Fruit fly (Drosophila melanogaster) whole organism, embryonic: ENCODE measurements around the gene plx.

ENCODE experiments used
- Bgb ChIP-seq: fragments of 200-800 bp; sonication (Bioruptor generic); IDR thresholded peaks from 2 replicates; pipeline ENCODE4 v1.3.6; 2022; ENCODE audit warnings: missing biosample characterization, missing genetic modification characterization; ENCODE audit not compliant: partially characterized antibody
- CG10543 ChIP-seq: fragments of 200-800 bp; sonication (Bioruptor generic); optimal IDR thresholded peaks from 3 replicates; lab custom pipeline; 2017; ENCODE audit warnings: missing biosample characterization, mild to moderate bottlenecking, missing genetic modification characterization, moderate library complexity
- CG11723 ChIP-seq: fragments of 200-800 bp; sonication (Bioruptor generic); optimal IDR thresholded peaks from 2 replicates; lab custom pipeline; 2017; ENCODE audit warnings: missing biosample characterization, mild to moderate bottlenecking, missing genetic modification characterization
- CG13123 ChIP-seq: fragments of 200-800 bp; sonication (Bioruptor generic); optimal IDR thresholded peaks from 2 replicates; lab custom pipeline; 2016; ENCODE audit warnings: missing biosample characterization, missing genetic modification characterization
- CG13624 ChIP-seq: fragments of 200-800 bp; sonication (Bioruptor generic); optimal IDR thresholded peaks from 2 replicates; lab custom pipeline; 2016; ENCODE audit warnings: missing biosample characterization, missing genetic modification characterization
- CG14860 ChIP-seq: fragments of 200-800 bp; sonication (Bioruptor generic); IDR thresholded peaks from 3 replicates; pipeline ENCODE4 v1.3.6; 2022; ENCODE audit warnings: missing biosample characterization, missing genetic modification characterization; ENCODE audit not compliant: partially characterized antibody
- CG15601 ChIP-seq: fragments of 200-800 bp; sonication (Bioruptor generic); optimal IDR thresholded peaks from 3 replicates; lab custom pipeline; 2019; ENCODE audit warnings: missing biosample characterization, mild to moderate bottlenecking, missing genetic modification characterization, moderate library complexity
- CG16813 ChIP-seq: fragments of 200-800 bp; sonication (Bioruptor generic); IDR thresholded peaks from 3 replicates; pipeline ENCODE4 v1.3.6; 2022; ENCODE audit warnings: missing biosample characterization, missing genetic modification characterization; ENCODE audit not compliant: partially characterized antibody
- CG1792 ChIP-seq: fragments of 200-800 bp; sonication (Bioruptor generic); optimal IDR thresholded peaks from 2 replicates; lab custom pipeline; 2016; ENCODE audit warnings: missing biosample characterization, missing genetic modification characterization
- CG2120 ChIP-seq: fragments of 200-800 bp; sonication (Bioruptor generic); optimal IDR thresholded peaks from 3 replicates; lab custom pipeline; 2016; ENCODE audit warnings: missing biosample characterization, missing genetic modification characterization
- CG32772 ChIP-seq: fragments of 200-800 bp; sonication (Bioruptor generic); IDR thresholded peaks from 2 replicates; pipeline ENCODE4 v1.3.6; 2022; ENCODE audit warnings: missing biosample characterization, missing genetic modification characterization
- CG33557 ChIP-seq: fragments of 200-800 bp; sonication (Bioruptor generic); optimal IDR thresholded peaks from 2 replicates; lab custom pipeline; 2019; ENCODE audit warnings: missing biosample characterization, mild to moderate bottlenecking, missing genetic modification characterization, moderate library complexity
- CG34422 ChIP-seq: fragments of 200-800 bp; sonication (Bioruptor generic); IDR thresholded peaks from 3 replicates; pipeline ENCODE4 v1.3.6; 2022; ENCODE audit warnings: missing biosample characterization, missing genetic modification characterization
- CG3838 ChIP-seq: fragments of 200-800 bp; sonication (Bioruptor generic); optimal IDR thresholded peaks from 3 replicates; lab custom pipeline; 2016; ENCODE audit warnings: missing biosample characterization, missing genetic modification characterization
- CG3847 ChIP-seq: fragments of 200-800 bp; sonication (Bioruptor generic); IDR thresholded peaks from 2 replicates; pipeline ENCODE4 v1.3.6; 2022; ENCODE audit warnings: missing biosample characterization, missing genetic modification characterization
- CG3995 ChIP-seq: fragments of 200-800 bp; sonication (Bioruptor generic); optimal IDR thresholded peaks from 3 replicates; lab custom pipeline; 2016; ENCODE audit warnings: missing biosample characterization, missing genetic modification characterization
- CG42726 ChIP-seq: fragments of 200-800 bp; sonication (Bioruptor generic); IDR thresholded peaks from 2 replicates; pipeline ENCODE4 v1.3.6; 2022; ENCODE audit warnings: missing biosample characterization, missing genetic modification characterization; ENCODE audit not compliant: partially characterized antibody
- CG4282 ChIP-seq: fragments of 200-800 bp; sonication (Bioruptor generic); optimal IDR thresholded peaks from 2 replicates; lab custom pipeline; 2016; ENCODE audit warnings: missing biosample characterization, missing genetic modification characterization
- CG4820 ChIP-seq: fragments of 200-800 bp; sonication (Bioruptor generic); optimal IDR thresholded peaks from 3 replicates; lab custom pipeline; 2016; ENCODE audit warnings: missing biosample characterization, missing genetic modification characterization
- CG6791 ChIP-seq: fragments of 200-800 bp; sonication (Bioruptor generic); IDR thresholded peaks from 3 replicates; pipeline ENCODE4 v1.3.6; 2022; ENCODE audit warnings: missing biosample characterization, missing genetic modification characterization; ENCODE audit not compliant: partially characterized antibody
- CG7963 ChIP-seq: fragments of 200-800 bp; sonication (Bioruptor generic); IDR thresholded peaks from 3 replicates; pipeline ENCODE4 v1.3.6; 2022; ENCODE audit warnings: missing biosample characterization, missing genetic modification characterization; ENCODE audit not compliant: partially characterized antibody
- CG8089 ChIP-seq: fragments of 200-800 bp; sonication (Bioruptor generic); optimal IDR thresholded peaks from 3 replicates; lab custom pipeline; 2016; ENCODE audit warnings: missing biosample characterization, missing genetic modification characterization
- CG9797 ChIP-seq: fragments of 200-800 bp; sonication (Bioruptor generic); optimal IDR thresholded peaks from 3 replicates; lab custom pipeline; 2018; ENCODE audit warnings: missing biosample characterization, mild to moderate bottlenecking, missing genetic modification characterization
- CG9932 ChIP-seq: fragments of 200-800 bp; sonication (Bioruptor generic); IDR thresholded peaks from 2 replicates; pipeline ENCODE4 v1.3.6; 2022; ENCODE audit warnings: missing biosample characterization, missing genetic modification characterization
- Dll ChIP-seq: fragments of 200-800 bp; sonication (Bioruptor generic); IDR thresholded peaks from 4 replicates; pipeline ENCODE4 v1.3.6; 2022; ENCODE audit warnings: missing biosample characterization, missing genetic modification characterization; ENCODE audit not compliant: partially characterized antibody
- MBD-R2 ChIP-seq: fragments of 200-800 bp; sonication (Bioruptor generic); IDR thresholded peaks from 2 replicates; pipeline ENCODE4 v1.3.6; 2022; ENCODE audit warnings: missing biosample characterization, missing genetic modification characterization
- Oaz ChIP-seq: fragments of 200-800 bp; sonication (Bioruptor generic); IDR thresholded peaks from 2 replicates; pipeline ENCODE4 v1.3.6; 2022; ENCODE audit warnings: missing biosample characterization, missing genetic modification characterization
- Spps ChIP-seq: fragments of 200-800 bp; sonication (Bioruptor generic); optimal IDR thresholded peaks from 2 replicates; lab custom pipeline; 2018; ENCODE audit warnings: missing biosample characterization, mild to moderate bottlenecking, missing genetic modification characterization
- Xbp1 ChIP-seq: fragments of 200-800 bp; sonication (Bioruptor generic); optimal IDR thresholded peaks from 3 replicates; lab custom pipeline; 2016; ENCODE audit warnings: missing biosample characterization, mild to moderate bottlenecking, missing genetic modification characterization
- ac ChIP-seq: fragments of 200-800 bp; sonication (Bioruptor generic); optimal IDR thresholded peaks from 3 replicates; lab custom pipeline; 2017; ENCODE audit warnings: missing biosample characterization, mild to moderate bottlenecking, missing genetic modification characterization
- az2 ChIP-seq: fragments of 200-800 bp; sonication (Bioruptor generic); optimal IDR thresholded peaks from 3 replicates; lab custom pipeline; 2016; ENCODE audit warnings: missing biosample characterization, missing genetic modification characterization
- bbx ChIP-seq: fragments of 200-800 bp; sonication (Bioruptor generic); IDR thresholded peaks from 2 replicates; pipeline ENCODE4 v1.3.6; 2022; ENCODE audit warnings: missing biosample characterization, missing genetic modification characterization; ENCODE audit not compliant: partially characterized antibody
- dm ChIP-seq: fragments of 200-800 bp; sonication (Bioruptor generic); optimal IDR thresholded peaks from 3 replicates; lab custom pipeline; 2016; ENCODE audit warnings: missing biosample characterization, missing genetic modification characterization
- gt ChIP-seq: fragments of 200-800 bp; sonication (Bioruptor generic); IDR thresholded peaks from 2 replicates; pipeline ENCODE4 v1.3.6; 2022; ENCODE audit warnings: missing biosample characterization, missing genetic modification characterization
- hb ChIP-seq: fragments of 200-800 bp; sonication (Bioruptor generic); IDR thresholded peaks from 3 replicates; pipeline ENCODE4 v1.3.6; 2022; ENCODE audit warnings: missing biosample characterization, missing genetic modification characterization; ENCODE audit not compliant: partially characterized antibody
- ind ChIP-seq: fragments of 200-800 bp; sonication (Bioruptor generic); optimal IDR thresholded peaks from 3 replicates; lab custom pipeline; 2016; ENCODE audit warnings: missing biosample characterization, missing genetic modification characterization
- inv ChIP-seq: fragments of 200-800 bp; sonication (Bioruptor generic); IDR thresholded peaks from 2 replicates; pipeline ENCODE4 v1.3.6; 2022; ENCODE audit warnings: missing biosample characterization, missing genetic modification characterization; ENCODE audit not compliant: partially characterized antibody
- kah ChIP-seq: fragments of 200-800 bp; sonication (Bioruptor generic); optimal IDR thresholded peaks from 2 replicates; lab custom pipeline; 2018; ENCODE audit warnings: missing biosample characterization, mild to moderate bottlenecking, missing genetic modification characterization
- otp ChIP-seq: fragments of 200-800 bp; sonication (Bioruptor generic); IDR thresholded peaks from 3 replicates; pipeline ENCODE4, ENCODE4 v1.3.6; 2022; ENCODE audit warnings: missing biosample characterization, missing genetic modification characterization
- pan ChIP-seq, 4 experiments: fragments of >200 bp in 3 of 4; fragments of 200-800 bp in 1 of 4; sonication (Bioruptor generic) in 1 of 4; optimal IDR thresholded peaks in 3 of 4; IDR thresholded peaks in 1 of 4; 2 replicates each; pipeline versions ENCODE4 v1.3.6 to Lab custom; 2017 to 2022; ENCODE audit warnings: missing biosample characterization in 2 of 4, missing genetic modification characterization in 2 of 4, mixed read lengths in 1 of 4
- row ChIP-seq: fragments of 200-800 bp; sonication (Bioruptor generic); IDR thresholded peaks from 3 replicates; pipeline ENCODE4 v1.3.6; 2022; ENCODE audit warnings: missing biosample characterization, missing genetic modification characterization
- sna ChIP-seq: fragments of 200-800 bp; sonication (Bioruptor generic); IDR thresholded peaks from 2 replicates; pipeline ENCODE4 v1.3.6; 2022; ENCODE audit warnings: missing biosample characterization, missing genetic modification characterization; ENCODE audit not compliant: partially characterized antibody
- tna ChIP-seq: fragments of 200-800 bp; sonication (Bioruptor generic); IDR thresholded peaks from 2 replicates; pipeline ENCODE4 v1.3.6; 2022; ENCODE audit warnings: missing biosample characterization, missing genetic modification characterization; ENCODE audit not compliant: partially characterized antibody
- vnd ChIP-seq: fragments of 200-800 bp; sonication (Bioruptor generic); IDR thresholded peaks from 3 replicates; pipeline ENCODE4 v1.3.6; 2022; ENCODE audit warnings: missing biosample characterization, missing genetic modification characterization; ENCODE audit not compliant: partially characterized antibody

plx gene

DNA sequence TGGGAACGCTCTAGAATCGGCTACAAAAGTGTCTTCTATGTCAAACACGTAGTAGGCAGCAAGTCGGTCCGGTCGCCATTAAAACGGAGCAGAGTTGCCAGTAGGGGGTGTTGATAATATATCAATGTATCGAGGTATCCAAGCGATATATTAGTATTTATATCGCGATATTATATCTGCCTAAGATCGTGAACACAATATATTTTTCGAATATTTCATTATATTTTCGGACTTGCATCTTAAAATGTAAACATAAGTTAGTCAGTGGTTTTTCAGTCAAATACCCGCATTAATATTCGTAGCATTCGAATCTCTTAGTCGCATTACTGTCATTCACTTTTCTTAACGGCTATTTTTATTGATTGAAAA is 25.8 kb upstream of the plx start, which contains the start of gene CG2182 (continued):
- TF ChIP-seq hb (GFP tag; lab: Robert Waterston, UW): peak; percentile 55
- no peak for TF ChIP-seq CG15601 (tag; lab: Kevin White, UChicago)
- TF ChIP-seq CG3847 (GFP tag; lab: Robert Waterston, UW): no peak
- TF ChIP-seq CG16813: peak; percentile 50
- TF ChIP-seq CG34422 (GFP tag; lab: Robert Waterston, UW): no peak
- TF ChIP-seq Bgb (GFP tag; lab: Robert Waterston, UW): peak; percentile 77
- TF ChIP-seq az2 (GFP tag; lab: Kevin White, UChicago): no peak
- no peak for TF ChIP-seq CG4820 (GFP tag; lab: Kevin White, UChicago)
- no peak for TF ChIP-seq ac
- no peak for TF ChIP-seq kah (GFP tag; lab: Kevin White, UChicago)
- TF ChIP-seq CG13624 (GFP tag; lab: Kevin White, UChicago): peak; percentile 2
- TF ChIP-seq Oaz (GFP tag; lab: Robert Waterston, UW): no peak
- no peak; the same call in 3 of the 4 replicates for TF ChIP-seq Dll
- TF ChIP-seq row (GFP tag; lab: Robert Waterston, UW): peak; percentile 74
- TF ChIP-seq CG6791 (GFP tag; lab: Robert Waterston, UW): peak; percentile 86
- TF ChIP-seq CG9797: no peak
- TF ChIP-seq CG10543 (GFP tag; lab: Kevin White, UChicago): no peak
- peak; percentile 80 for TF ChIP-seq CG42726 (GFP tag; lab: Robert Waterston, UW)
- peak; percentile 62 for TF ChIP-seq inv
- no peak for TF ChIP-seq CG4282 (GFP tag; lab: Kevin White, UChicago)
- TF ChIP-seq dm (GFP tag; lab: Kevin White, UChicago): no peak
- TF ChIP-seq CG3838 (GFP tag; lab: Kevin White, UChicago): no peak
- peak; percentile 31 for TF ChIP-seq CG2120 (GFP tag; lab: Kevin White, UChicago)
- TF ChIP-seq CG1792 (GFP tag; lab: Kevin White, UChicago): peak; percentile 8
- TF ChIP-seq pan (optimal IDR thresholded peaks at IDR 0.05; lab: Kevin White, UChicago): no peak
- no peak for TF ChIP-seq pan (GFP tag; optimal IDR thresholded peaks at IDR 0.05 in 1 of 2, IDR thresholded peaks at IDR 0.05 in 1 of 2)
- no peak for TF ChIP-seq CG8089 (GFP tag; lab: Kevin White, UChicago)
- TF ChIP-seq tna (GFP tag; lab: Robert Waterston, UW): peak; percentile 10
- TF ChIP-seq bbx (GFP tag; lab: Robert Waterston, UW): peak; percentile 90
- TF ChIP-seq CG11723 (GFP tag; lab: Kevin White, UChicago): no peak
- TF ChIP-seq CG3995 (GFP tag; lab: Kevin White, UChicago): peak; percentile 84
- TF ChIP-seq CG14860 (GFP tag; lab: Robert Waterston, UW): peak; percentile 43
- no peak for TF ChIP-seq Spps (tag; lab: Kevin White, UChicago)
- no peak for TF ChIP-seq CG13123 (GFP tag; lab: Kevin White, UChicago)
- no peak for TF ChIP-seq otp (GFP tag; lab: Robert Waterston, UW)
- no peak for TF ChIP-seq gt (GFP tag; lab: Robert Waterston, UW)
- TF ChIP-seq CG32772: no peak
- TF ChIP-seq vnd (GFP tag; lab: Robert Waterston, UW): peak; percentile 42
- no peak for TF ChIP-seq Xbp1 (GFP tag; lab: Kevin White, UChicago)
- peak; percentile 65; the same call in 2 of the 3 replicates for TF ChIP-seq CG7963 (GFP tag; lab: Robert Waterston, UW)
- peak; percentile 41; the same call in 1 of the 2 replicates for TF ChIP-seq CG9932 (GFP tag; lab: Robert Waterston, UW)
- TF ChIP-seq ind (GFP tag; lab: Kevin White, UChicago): no peak
- TF ChIP-seq MBD-R2 (GFP tag; lab: Robert Waterston, UW): 0 out of 2 replicates have a peak, but pooled peaks have one; percentile 10
- TF ChIP-seq sna: peak; percentile 12; the same call in 1 of the 2 replicates
- peak; percentile 17 for TF ChIP-seq CG33557 (GFP tag; lab: Kevin White, UChicago)
